In genomic region chrIV:12989355-12989754, ce11 we compare ENCODE assay signal across 5 worm cellular contexts.
A peak's percentile ranks its signal among the peaks of the same experiment; 100 is the strongest.
TF ChIP-seq lines count a peak whose summit lies in the region.

Gene K10D11.6, minus strand, starts transcription at chrIV:12989455.

TF ChIP-seq in whole organism, L1 larva, 84 proteins besides CTCF, POLR2A, EP300 and RAD21:
- no peak for TF ChIP-seq C34B4.2 (tag; optimal IDR thresholded peaks at IDR 0.05; lab: Kevin White, UChicago)
- peak; percentile 39 for TF ChIP-seq elt-2 (tag; optimal IDR thresholded peaks at IDR 0.05; lab: Kevin White, UChicago)
TF ChIP-seq in whole organism, L1 larva: peak in this region for 1.

TF ChIP-seq in whole organism, L2 larva, 48 proteins besides CTCF, POLR2A, EP300 and RAD21:
- TF ChIP-seq lsy-2 (tag; optimal IDR thresholded peaks at IDR 0.05; lab: Kevin White, UChicago) (no peak), nhr-6 (tag; optimal IDR thresholded peaks at IDR 0.05; lab: Kevin White, UChicago) (no peak), nhr-21 (tag; optimal IDR thresholded peaks at IDR 0.05; lab: Kevin White, UChicago) (no peak), fos-1 (tag; optimal IDR thresholded peaks at IDR 0.05; lab: Kevin White, UChicago) (peak; percentile 7), ceh-82 (tag; optimal IDR thresholded peaks at IDR 0.05; lab: Kevin White, UChicago) (no peak), mab-5 (tag; optimal IDR thresholded peaks at IDR 0.05; lab: Kevin White, UChicago) (no peak), mbf-1 (tag; optimal IDR thresholded peaks at IDR 0.05; lab: Kevin White, UChicago) (no peak), sem-4 (tag; optimal IDR thresholded peaks at IDR 0.05; lab: Kevin White, UChicago) (no peak), mdl-1 (tag; optimal IDR thresholded peaks at IDR 0.05; lab: Kevin White, UChicago) (no peak)

TF ChIP-seq in whole organism, L3 larva, 47 proteins besides CTCF, POLR2A, EP300 and RAD21:
- no peak for TF ChIP-seq fkh-2 (tag; optimal IDR thresholded peaks at IDR 0.05; lab: Kevin White, UChicago)
- TF ChIP-seq snpc-4 (tag; optimal IDR thresholded peaks at IDR 0.05; lab: Kevin White, UChicago) = no peak
- peak; percentile 15 for TF ChIP-seq pqm-1 (tag; optimal IDR thresholded peaks at IDR 0.05; lab: Kevin White, UChicago)
- TF ChIP-seq egl-5 (tag; optimal IDR thresholded peaks at IDR 0.05; lab: Kevin White, UChicago) = no peak
- TF ChIP-seq elt-2 (tag; optimal IDR thresholded peaks at IDR 0.05; lab: Kevin White, UChicago) = peak; percentile 46

TF ChIP-seq in whole organism, L4 larva, 104 proteins besides CTCF, POLR2A, EP300 and RAD21:
- TF ChIP-seq dmd-6 (GFP tag; IDR thresholded peaks at IDR 0.05; lab: Robert Waterston, UW) (peak; percentile 42; the same call in 1 of the 2 replicates), lir-3 (tag; optimal IDR thresholded peaks at IDR 0.05; lab: Kevin White, UChicago) (no peak), mxl-2 (GFP tag; conservative IDR thresholded peaks at IDR 0.05; lab: Robert Waterston, UW) (no peak), egl-27 (tag; optimal IDR thresholded peaks at IDR 0.05; lab: Kevin White, UChicago) (no peak), lin-15B (tag; optimal IDR thresholded peaks at IDR 0.05; lab: Kevin White, UChicago) (no peak), daf-16 (GFP tag; optimal IDR thresholded peaks at IDR 0.05; lab: Kevin White, UChicago) (no peak), daf-16 (tag; optimal IDR thresholded peaks at IDR 0.05; lab: Kevin White, UChicago) (no peak), skn-1 (tag; optimal IDR thresholded peaks at IDR 0.05; lab: Kevin White, UChicago) (no peak)

TF ChIP-seq in whole organism, young adult, 124 proteins besides CTCF, POLR2A, EP300 and RAD21:
- TF ChIP-seq lin-35 (GFP tag; optimal IDR thresholded peaks at IDR 0.05; lab: Kevin White, UChicago) = no peak
- no peak for TF ChIP-seq B0019.2 (GFP tag; conservative IDR thresholded peaks at IDR 0.05; lab: Robert Waterston, UW)
- TF ChIP-seq snpc-4 (GFP tag; optimal IDR thresholded peaks at IDR 0.05; lab: Kevin White, UChicago) = no peak
- TF ChIP-seq snpc-4 (tag; optimal IDR thresholded peaks at IDR 0.05; lab: Kevin White, UChicago) = peak in 1 of 4 experiments; percentile 42
- TF ChIP-seq Y79H2A.3 (GFP tag; conservative IDR thresholded peaks at IDR 0.05; lab: Robert Waterston, UW) = no peak
- no peak for TF ChIP-seq tbx-9 (tag; optimal IDR thresholded peaks at IDR 0.05; lab: Kevin White, UChicago; ENCODE audit: borderline replicate concordance)
- no peak for TF ChIP-seq dpl-1 (GFP tag; optimal IDR thresholded peaks at IDR 0.05; lab: Kevin White, UChicago)
- TF ChIP-seq lag-1 (GFP tag; IDR thresholded peaks at IDR 0.05; lab: Robert Waterston, UW) = no peak
- peak; percentile 22 for TF ChIP-seq nhr-80 (tag; optimal IDR thresholded peaks at IDR 0.05; lab: Kevin White, UChicago)
- no peak for TF ChIP-seq ama-1 (optimal IDR thresholded peaks at IDR 0.05; lab: Kevin White, UChicago)
- TF ChIP-seq ama-1 (GFP tag; optimal IDR thresholded peaks at IDR 0.05; lab: Kevin White, UChicago) = no peak
